Worm (Caenorhabditis elegans): ENCODE measurements around the gene tag-314.

DNA sequence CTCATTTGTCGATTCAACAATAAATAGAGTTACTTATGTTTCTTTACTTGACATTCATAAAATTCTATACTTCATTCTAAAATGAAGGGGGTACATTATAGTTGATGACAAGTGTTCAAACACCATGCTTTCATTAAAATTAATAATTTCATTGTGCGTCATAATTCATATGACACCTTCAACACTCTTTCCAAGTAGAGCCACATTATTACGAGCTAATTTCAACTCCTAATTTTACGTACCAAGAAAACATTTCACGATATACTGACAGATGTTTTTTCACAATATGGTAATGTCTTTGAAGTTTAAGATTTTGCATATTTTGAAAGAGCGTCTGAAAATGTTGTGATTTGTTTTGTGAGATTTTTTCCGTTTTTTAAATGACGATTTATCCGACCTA is 37.0 kb upstream of the tag-314 start:
- TF ChIP-seq sox-4 (tag; optimal IDR thresholded peaks at IDR 0.05), result no peak
- no peak for TF ChIP-seq ama-1 (optimal IDR thresholded peaks at IDR 0.05)
- no peak for TF ChIP-seq pha-4 (tag; optimal IDR thresholded peaks at IDR 0.05)
- no peak for TF ChIP-seq nfya-1 (tag; optimal IDR thresholded peaks at IDR 0.05)
- no peak for TF ChIP-seq nhr-11 (tag; optimal IDR thresholded peaks at IDR 0.05)
- no peak for TF ChIP-seq unc-86 (tag; optimal IDR thresholded peaks at IDR 0.05)
- TF ChIP-seq tbx-2 (tag; optimal IDR thresholded peaks at IDR 0.05), result no peak
- no peak for TF ChIP-seq pat-9 (tag; optimal IDR thresholded peaks at IDR 0.05)
- TF ChIP-seq lin-11 (tag; optimal IDR thresholded peaks at IDR 0.05), result no peak
- TF ChIP-seq ttx-3 (tag; optimal IDR thresholded peaks at IDR 0.05), result no peak
